Fruit fly (Drosophila melanogaster) whole organism, wandering third instar larva: ENCODE data around the gene Saysd1.

ENCODE experiments used
- CG32264 ChIP-seq: fragments of 200-800 bp; sonication (Bioruptor generic); optimal IDR thresholded peaks from 2 replicates; lab custom pipeline; 2016; ENCODE audit warnings: missing biosample characterization, missing genetic modification characterization
- CG9705 ChIP-seq: fragments of 200-800 bp; sonication (Bioruptor generic); optimal IDR thresholded peaks from 2 replicates; lab custom pipeline; 2018; ENCODE audit warnings: missing biosample characterization, mild to moderate bottlenecking, missing genetic modification characterization
- Dfd ChIP-seq: fragments of >200 bp; optimal IDR thresholded peaks from 2 replicates; lab custom pipeline; 2017; ENCODE audit warnings: missing biosample characterization, missing genetic modification characterization
- GATAd ChIP-seq: sonication (Bioruptor generic); optimal IDR thresholded peaks from 2 replicates; lab custom pipeline; 2016; ENCODE audit warnings: missing biosample characterization, missing genetic modification characterization
- HLH106 ChIP-seq: fragments of 200-800 bp; optimal IDR thresholded peaks from 3 replicates; lab custom pipeline; 2019; ENCODE audit warnings: missing biosample characterization, mild to moderate bottlenecking, missing genetic modification characterization, moderate library complexity
- Hnf4 ChIP-seq: fragments of 200-800 bp; sonication (Bioruptor generic); optimal IDR thresholded peaks from 2 replicates; lab custom pipeline; 2016; ENCODE audit warnings: missing biosample characterization, mild to moderate bottlenecking, missing genetic modification characterization
- Hr78 ChIP-seq: fragments of >200 bp; optimal IDR thresholded peaks from 2 replicates; lab custom pipeline; 2017; ENCODE audit warnings: missing biosample characterization, missing genetic modification characterization
- Hr83 ChIP-seq: fragments of 200-300 bp; sonication (Bioruptor generic); optimal IDR thresholded peaks from 2 replicates; lab custom pipeline; 2016; ENCODE audit warnings: missing biosample characterization, mild to moderate bottlenecking, missing genetic modification characterization, moderate library complexity; ENCODE audit not compliant: poor library complexity, severe bottlenecking
- Jra ChIP-seq: sonication (Bioruptor generic); optimal IDR thresholded peaks from 2 replicates; lab custom pipeline; 2016; ENCODE audit warnings: missing biosample characterization, missing genetic modification characterization
- Mio ChIP-seq: sonication (Bioruptor generic); optimal IDR thresholded peaks from 2 replicates; lab custom pipeline; 2016; ENCODE audit warnings: missing biosample characterization, missing genetic modification characterization
- Myc ChIP-seq: fragments of >200 bp; optimal IDR thresholded peaks from 2 replicates; lab custom pipeline; 2017
- Rel ChIP-seq, 2 experiments: fragments of 200-800 bp; sonication (Bioruptor generic) in 1 of 2; optimal IDR thresholded peaks; 2 replicates in 1 of 2; 3 replicates in 1 of 2; lab custom pipeline; 2016 to 2019; ENCODE audit warnings: mild to moderate bottlenecking in 2 of 2, missing biosample characterization in 2 of 2, missing genetic modification characterization in 2 of 2, moderate library complexity in 1 of 2
- Sp1 ChIP-seq: fragments of 200-800 bp; sonication (Bioruptor generic); optimal IDR thresholded peaks from 3 replicates; lab custom pipeline; 2019; ENCODE audit warnings: missing biosample characterization, mild to moderate bottlenecking, missing genetic modification characterization, moderate library complexity
- Vsx2 ChIP-seq: fragments of 200-300, 225-300 bp; sonication (Bioruptor generic); optimal IDR thresholded peaks from 2 replicates; lab custom pipeline; 2018; ENCODE audit warnings: missing biosample characterization, missing genetic modification characterization; ENCODE audit not compliant: partially characterized antibody
- brk ChIP-seq: fragments of 200-800 bp; sonication (Bioruptor generic); optimal IDR thresholded peaks from 2 replicates; lab custom pipeline; 2016; ENCODE audit warnings: missing biosample characterization, mild to moderate bottlenecking, missing genetic modification characterization
- dl ChIP-seq, 2 experiments: fragments of 175-275, 200-275 bp in 1 of 2; fragments of 200-275 bp in 1 of 2; sonication (Bioruptor generic); optimal IDR thresholded peaks; lab custom pipeline; 2018; ENCODE audit warnings: mild to moderate bottlenecking in 2 of 2, missing biosample characterization in 2 of 2, missing genetic modification characterization in 2 of 2, moderate library complexity in 2 of 2; ENCODE audit not compliant: partially characterized antibody in 2 of 2, insufficient read depth in 1 of 2
- dmrt93B ChIP-seq: fragments of 200-800 bp; sonication (Bioruptor generic); optimal IDR thresholded peaks from 2 replicates; lab custom pipeline; 2018; ENCODE audit warnings: missing biosample characterization, mild to moderate bottlenecking, missing genetic modification characterization
- dsf ChIP-seq: sonication (Bioruptor generic); optimal IDR thresholded peaks from 2 replicates; lab custom pipeline; 2016; ENCODE audit warnings: missing biosample characterization, missing genetic modification characterization, borderline replicate concordance
- ey ChIP-seq: fragments of 200-800 bp; sonication (Bioruptor generic); optimal IDR thresholded peaks from 2 replicates; lab custom pipeline; 2016; ENCODE audit warnings: missing biosample characterization, missing genetic modification characterization
- foxo ChIP-seq, 2 experiments: fragments of 200-800 bp; sonication (Bioruptor generic); optimal IDR thresholded peaks; 2 replicates in 1 of 2; 3 replicates in 1 of 2; lab custom pipeline; 2016 to 2017; ENCODE audit warnings: missing biosample characterization in 2 of 2, missing genetic modification characterization in 2 of 2
- fru ChIP-seq: fragments of 200-800 bp; sonication (Bioruptor generic); optimal IDR thresholded peaks from 3 replicates; lab custom pipeline; 2016; ENCODE audit warnings: missing biosample characterization, mild to moderate bottlenecking, missing genetic modification characterization
- h ChIP-seq: fragments of 200-800 bp; sonication (Bioruptor generic); optimal IDR thresholded peaks from 3 replicates; lab custom pipeline; 2016; ENCODE audit warnings: missing biosample characterization, mild to moderate bottlenecking, missing genetic modification characterization
- lola ChIP-seq: fragments of >200 bp; optimal IDR thresholded peaks from 2 replicates; lab custom pipeline; 2017; ENCODE audit warnings: missing biosample characterization, missing genetic modification characterization
- pan ChIP-seq: fragments of >200 bp; optimal IDR thresholded peaks from 2 replicates; lab custom pipeline; 2017
- psq ChIP-seq: fragments of 200-800 bp; sonication (Bioruptor generic); optimal IDR thresholded peaks from 3 replicates; lab custom pipeline; 2017; ENCODE audit warnings: missing biosample characterization, mild to moderate bottlenecking, missing genetic modification characterization, moderate library complexity
- rgr ChIP-seq: fragments of 200-800 bp; sonication (Bioruptor generic); optimal IDR thresholded peaks from 3 replicates; lab custom pipeline; 2016; ENCODE audit warnings: missing biosample characterization, mild to moderate bottlenecking, missing genetic modification characterization
- sage ChIP-seq: fragments of 200-800 bp; sonication (Bioruptor generic); optimal IDR thresholded peaks from 2 replicates; lab custom pipeline; 2016; ENCODE audit warnings: missing biosample characterization, mild to moderate bottlenecking, missing genetic modification characterization
- sv ChIP-seq: fragments of 200-800 bp; sonication (Bioruptor generic); optimal IDR thresholded peaks from 3 replicates; lab custom pipeline; 2016; ENCODE audit warnings: missing biosample characterization, missing genetic modification characterization
- tai ChIP-seq: sonication (Bioruptor generic); optimal IDR thresholded peaks from 2 replicates; lab custom pipeline; 2016; ENCODE audit warnings: missing biosample characterization, missing genetic modification characterization
- usp ChIP-seq: fragments of >200 bp; optimal IDR thresholded peaks from 2 replicates; lab custom pipeline; 2017; ENCODE audit warnings: missing biosample characterization, missing genetic modification characterization
- woc ChIP-seq: sonication (Bioruptor generic); optimal IDR thresholded peaks from 2 replicates; lab custom pipeline; 2016; ENCODE audit warnings: missing biosample characterization, mild to moderate bottlenecking, missing genetic modification characterization

Saysd1 gene

DNA sequence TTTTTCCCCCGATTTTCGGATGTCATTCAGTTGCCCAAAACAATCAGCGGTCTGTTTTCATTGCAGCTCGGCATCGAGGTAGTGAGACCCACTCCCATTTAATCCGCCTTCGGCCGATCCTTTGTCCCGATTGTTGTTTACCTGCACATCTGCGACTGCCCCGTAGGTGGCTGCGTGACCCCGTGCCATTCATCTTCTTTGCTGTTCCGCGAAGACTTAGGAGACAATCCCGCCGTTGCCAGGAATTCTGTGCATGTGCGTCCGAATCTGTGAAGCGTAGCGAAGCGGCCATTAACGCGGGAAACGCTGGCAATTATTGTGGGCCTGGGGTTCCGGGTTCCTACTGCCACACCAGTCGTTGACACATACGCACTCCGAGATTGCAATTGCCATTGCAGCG lies 42.0 kb downstream of the Saysd1 start:
- TF ChIP-seq Dfd (GFP tag; lab: Kevin White, UChicago) (no peak), CG32264 (GFP tag; lab: Kevin White, UChicago) (no peak), rgr (GFP tag; lab: Kevin White, UChicago) (no peak), tai (no peak), HLH106 (tag; lab: Kevin White, UChicago) (no peak), pan (lab: Kevin White, UChicago) (no peak), Myc (lab: Kevin White, UChicago) (no peak), dsf (GFP tag; lab: Kevin White, UChicago) (no peak)

dm6 chr3R:25172353-25172752 lies 42.6 kb downstream of the Saysd1 start:
- no peak for TF ChIP-seq Jra (GFP tag; lab: Kevin White, UChicago)
- no peak for TF ChIP-seq Vsx2
- TF ChIP-seq CG9705 (GFP tag; lab: Kevin White, UChicago) = no peak
- no peak for TF ChIP-seq Hr83 (GFP tag; lab: Kevin White, UChicago)
- TF ChIP-seq fru (GFP tag; lab: Kevin White, UChicago) = no peak
- no peak for TF ChIP-seq Sp1 (GFP tag; lab: Kevin White, UChicago)
- TF ChIP-seq Rel (GFP tag; optimal IDR thresholded peaks at IDR 0.05; lab: Kevin White, UChicago) = no peak
- TF ChIP-seq Rel (tag; optimal IDR thresholded peaks at IDR 0.05; lab: Kevin White, UChicago) = no peak
- no peak for TF ChIP-seq ey (GFP tag; lab: Kevin White, UChicago)
- no peak for TF ChIP-seq sage (GFP tag; lab: Kevin White, UChicago)
- no peak for TF ChIP-seq dmrt93B
- TF ChIP-seq Myc (lab: Kevin White, UChicago) = no peak

dm6 chr3R:25168259-25168972 lies 46.6 kb downstream of the Saysd1 start:
- TF ChIP-seq ey (GFP tag; lab: Kevin White, UChicago) (no peak), pan (lab: Kevin White, UChicago) (no peak), lola (no peak), Dfd (GFP tag; lab: Kevin White, UChicago) (peak; percentile 36), brk (GFP tag; lab: Kevin White, UChicago) (no peak), dl (GFP tag; optimal IDR thresholded peaks at IDR 0.05; lab: Kevin White, UChicago; ENCODE audit: insufficient read depth in 1 of 2, partially characterized antibody in 2 of 2) (no peak), sv (GFP tag; lab: Kevin White, UChicago) (peak; percentile 4), CG9705 (GFP tag; lab: Kevin White, UChicago) (no peak), HLH106 (tag; lab: Kevin White, UChicago) (no peak), tai (no peak), foxo (GFP tag; optimal IDR thresholded peaks at IDR 0.05; lab: Kevin White, UChicago) (no peak), Vsx2 (no peak), Hr78 (GFP tag; lab: Kevin White, UChicago) (no peak), Mio (GFP tag; lab: Kevin White, UChicago) (no peak), dmrt93B (no peak), usp (no peak), psq (GFP tag; lab: Kevin White, UChicago) (no peak), fru (GFP tag; lab: Kevin White, UChicago) (peak; percentile 4), h (no peak), woc (no peak), GATAd (no peak), Hnf4 (GFP tag; lab: Kevin White, UChicago) (no peak), Jra (GFP tag; lab: Kevin White, UChicago) (no peak)

- TF ChIP-seq fru (GFP tag; lab: Kevin White, UChicago) (peak; percentile 21), usp (no peak), foxo (GFP tag; optimal IDR thresholded peaks at IDR 0.05; lab: Kevin White, UChicago) (peak in 1 of 2 experiments; percentile 16)
- TF ChIP-seq, all 38 proteins: peak for 2
Measured at dm6 chr3R:25167407-25168191, 47.4 kb downstream of the Saysd1 start.
